Fruit fly (Drosophila melanogaster) Kc167 (cell line): ENCODE data around the gene CG5225.

ENCODE experiments used
- Myc ChIP-seq: fragments of >200 bp; optimal IDR thresholded peaks from 2 replicates; lab custom pipeline; 2017; ENCODE audit warnings: missing external identifiers
- Sin3A ChIP-seq: fragments of >200 bp; optimal IDR thresholded peaks from 2 replicates; lab custom pipeline; 2018; ENCODE audit warnings: missing external identifiers
- h ChIP-seq: fragments of >200 bp; optimal IDR thresholded peaks from 3 replicates; lab custom pipeline; 2018; ENCODE audit warnings: missing external identifiers
- insv ChIP-seq: fragments of >200 bp; optimal IDR thresholded peaks from 3 replicates; lab custom pipeline; 2018; ENCODE audit warnings: missing external identifiers
- psq ChIP-seq: fragments of >200 bp; optimal IDR thresholded peaks from 2 replicates; lab custom pipeline; 2017; ENCODE audit warnings: missing external identifiers

dm6 chr3R:17018902-17019527 is 9.5 kb upstream of the CG5225 start:
- TF ChIP-seq psq (lab: Kevin White, UChicago): no peak
- no peak for TF ChIP-seq h (lab: Kevin White, UChicago)
- no peak for TF ChIP-seq Sin3A (lab: Kevin White, UChicago)
- no peak for TF ChIP-seq Myc
- TF ChIP-seq insv (lab: Kevin White, UChicago): no peak
